Worm (Caenorhabditis elegans): Measurements from ENCODE around the gene efl-3.

efl-3 gene

ce11 chrII:8442717-8443223 lies 30.3 kb downstream of the efl-3 start, which contains the start of gene eif-3.G:
Gene eif-3.G (plus strand): TSS chrII:8442767.
- TF ChIP-seq nhr-6 (tag; optimal IDR thresholded peaks at IDR 0.05) (no peak), mbf-1 (tag; optimal IDR thresholded peaks at IDR 0.05) (no peak), nhr-10 (tag; optimal IDR thresholded peaks at IDR 0.05) (no peak), unc-55 (GFP tag; optimal IDR thresholded peaks at IDR 0.05) (no peak), mab-5 (tag; optimal IDR thresholded peaks at IDR 0.05) (no peak), crh-2 (tag; optimal IDR thresholded peaks at IDR 0.05) (no peak), unc-39 (tag; optimal IDR thresholded peaks at IDR 0.05) (no peak), nhr-11 (tag; optimal IDR thresholded peaks at IDR 0.05) (no peak), skn-1 (tag; optimal IDR thresholded peaks at IDR 0.05) (no peak), nhr-237 (tag; optimal IDR thresholded peaks at IDR 0.05) (no peak), aly-2 (tag; optimal IDR thresholded peaks at IDR 0.05) (no peak), ceh-82 (tag; optimal IDR thresholded peaks at IDR 0.05) (no peak), lin-39 (tag; optimal IDR thresholded peaks at IDR 0.05) (no peak), nhr-23 (tag; optimal IDR thresholded peaks at IDR 0.05) (no peak), elt-3 (tag; optimal IDR thresholded peaks at IDR 0.05) (no peak), zag-1 (tag; optimal IDR thresholded peaks at IDR 0.05) (no peak), snpc-4 (tag; optimal IDR thresholded peaks at IDR 0.05) (no peak), sem-4 (tag; optimal IDR thresholded peaks at IDR 0.05) (no peak), sma-3 (GFP tag; optimal IDR thresholded peaks at IDR 0.05) (no peak), lin-13 (GFP tag; optimal IDR thresholded peaks at IDR 0.05) (no peak)

ce11 chrII:8444007-8444406 lies 31.5 kb downstream of the efl-3 start, which contains the start of gene evl-20:
Gene evl-20 (plus strand): TSS chrII:8444307.
- TF ChIP-seq unc-55 (GFP tag; optimal IDR thresholded peaks at IDR 0.05) (no peak), lsy-2 (tag; optimal IDR thresholded peaks at IDR 0.05) (no peak), lin-11 (tag; optimal IDR thresholded peaks at IDR 0.05) (no peak), ceh-16 (tag; optimal IDR thresholded peaks at IDR 0.05) (no peak), skn-1 (tag; optimal IDR thresholded peaks at IDR 0.05) (no peak), zag-1 (tag; optimal IDR thresholded peaks at IDR 0.05) (no peak), mab-5 (tag; optimal IDR thresholded peaks at IDR 0.05) (no peak), unc-39 (tag; optimal IDR thresholded peaks at IDR 0.05) (no peak), C34F6.9 (tag; optimal IDR thresholded peaks at IDR 0.05) (no peak), nhr-129 (tag; optimal IDR thresholded peaks at IDR 0.05) (no peak), ztf-11 (tag; optimal IDR thresholded peaks at IDR 0.05) (no peak), fos-1 (tag; optimal IDR thresholded peaks at IDR 0.05) (no peak), mdl-1 (tag; optimal IDR thresholded peaks at IDR 0.05) (no peak), sma-9 (GFP tag; optimal IDR thresholded peaks at IDR 0.05) (no peak), sma-9 (tag; optimal IDR thresholded peaks at IDR 0.05) (no peak)

- TF ChIP-seq dmd-4 (tag; optimal IDR thresholded peaks at IDR 0.05): no peak
- no peak for TF ChIP-seq blmp-1 (tag; optimal IDR thresholded peaks at IDR 0.05; ENCODE audit: insufficient read depth)
- TF ChIP-seq nhr-6 (tag; optimal IDR thresholded peaks at IDR 0.05): no peak
- TF ChIP-seq gmeb-1 (tag; optimal IDR thresholded peaks at IDR 0.05): no peak
- no peak for TF ChIP-seq peb-1 (tag; optimal IDR thresholded peaks at IDR 0.05)
- no peak for TF ChIP-seq nhr-12 (tag; optimal IDR thresholded peaks at IDR 0.05)
- TF ChIP-seq unc-62 (GFP tag; optimal IDR thresholded peaks at IDR 0.05): no peak
- TF ChIP-seq nhr-237 (tag; optimal IDR thresholded peaks at IDR 0.05): no peak
- no peak for TF ChIP-seq fos-1 (tag; optimal IDR thresholded peaks at IDR 0.05)
- no peak for TF ChIP-seq zag-1 (tag; optimal IDR thresholded peaks at IDR 0.05)
- no peak for TF ChIP-seq unc-39 (tag; optimal IDR thresholded peaks at IDR 0.05)
- no peak for TF ChIP-seq elt-3 (tag; optimal IDR thresholded peaks at IDR 0.05)
Observed at ce11 chrII:8446731-8447130, 34.3 kb downstream of the efl-3 start, which contains the start of gene cut-3. Gene cut-3 (minus strand): TSS chrII:8446831.

- TF ChIP-seq zag-1 (tag; optimal IDR thresholded peaks at IDR 0.05) (no peak), fos-1 (tag; optimal IDR thresholded peaks at IDR 0.05) (peak; percentile 27)
Observed at ce11 chrII:8449660-8450118, 37.2 kb downstream of the efl-3 start, which contains the start of gene F22B5.4. Gene F22B5.4 (plus strand): TSS chrII:8449710.

ce11 chrII:8450750-8451149 lies 38.3 kb downstream of the efl-3 start:
- no peak for TF ChIP-seq lsy-2 (tag; optimal IDR thresholded peaks at IDR 0.05)
- no peak for TF ChIP-seq nhr-11 (tag; optimal IDR thresholded peaks at IDR 0.05)
- TF ChIP-seq Y55F3AM.14 (GFP tag; optimal IDR thresholded peaks at IDR 0.05): no peak
- peak; percentile 21 for TF ChIP-seq sma-9 (GFP tag; optimal IDR thresholded peaks at IDR 0.05)
- no peak for TF ChIP-seq sma-9 (tag; optimal IDR thresholded peaks at IDR 0.05)
- TF ChIP-seq sma-3 (GFP tag; optimal IDR thresholded peaks at IDR 0.05): no peak
- TF ChIP-seq ceh-16 (tag; optimal IDR thresholded peaks at IDR 0.05): no peak
- TF ChIP-seq C34F6.9 (tag; optimal IDR thresholded peaks at IDR 0.05): peak; percentile 19
- TF ChIP-seq zag-1 (tag; optimal IDR thresholded peaks at IDR 0.05): no peak
- TF ChIP-seq nhr-129 (tag; optimal IDR thresholded peaks at IDR 0.05): peak; percentile 67
- TF ChIP-seq unc-55 (GFP tag; optimal IDR thresholded peaks at IDR 0.05): no peak
- no peak for TF ChIP-seq nhr-12 (tag; optimal IDR thresholded peaks at IDR 0.05)
- no peak for TF ChIP-seq aly-2 (tag; optimal IDR thresholded peaks at IDR 0.05)
- no peak for TF ChIP-seq ztf-11 (tag; optimal IDR thresholded peaks at IDR 0.05)
- no peak for TF ChIP-seq ama-1 (optimal IDR thresholded peaks at IDR 0.05)
- TF ChIP-seq ZK546.5 (tag; optimal IDR thresholded peaks at IDR 0.05): no peak
- TF ChIP-seq lin-11 (tag; optimal IDR thresholded peaks at IDR 0.05): no peak
